Worm (Caenorhabditis elegans) whole organism, young adult: ENCODE results near the gene aakg-5.

ENCODE experiments used
- F23B12.7 ChIP-seq: sonication (generic microtip); optimal IDR thresholded peaks from 2 replicates; lab custom pipeline; 2017; ENCODE audit warnings: missing genetic modification characterization, mild to moderate bottlenecking, missing compliant biosample characterization, antibody characterized with exemption, moderate library complexity; ENCODE audit not compliant: insufficient read depth
- F37B4.10 ChIP-seq: fragments of 200-800 bp; sonication (Bioruptor generic); IDR thresholded peaks from 2 replicates; pipeline ENCODE4 v1.3.6; 2022; ENCODE audit warnings: missing genetic modification characterization, missing compliant biosample characterization
- ZK185.1 ChIP-seq: sonication (generic microtip); optimal IDR thresholded peaks from 2 replicates; lab custom pipeline; 2016; ENCODE audit warnings: mild to moderate bottlenecking, missing genetic modification characterization, missing compliant biosample characterization; ENCODE audit not compliant: poor library complexity, severe bottlenecking
- lin-35 ChIP-seq, 3 experiments: fragments of 150-350 bp in 2 of 3; sonication (generic microtip) in 1 of 3; optimal IDR thresholded peaks; 2 replicates each; lab custom pipeline; 2014 to 2018; ENCODE audit warnings: missing biosample characterization in 3 of 3, missing genetic modification characterization in 3 of 3, missing genetic modification reagents in 3 of 3
- pha-4 ChIP-seq: fragments of 150-350 bp; sonication (generic microtip); optimal IDR thresholded peaks from 2 replicates; lab custom pipeline; 2014; ENCODE audit warnings: missing biosample characterization, missing genetic modification reagents, missing genetic modification characterization

ce11 chrII:9980077-9980631, 5.2 kb upstream of the aakg-5 start, which contains the start of gene ZK892.6:
- no peak for TF ChIP-seq F37B4.10 (GFP tag; lab: Robert Waterston, UW)
- no peak for TF ChIP-seq ZK185.1 (tag; lab: Kevin White, UChicago)
- TF ChIP-seq pha-4 (tag; lab: Kevin White, UChicago): no peak
- no peak for TF ChIP-seq F23B12.7 (tag; lab: Kevin White, UChicago)
- no peak for TF ChIP-seq lin-35 (GFP tag; optimal IDR thresholded peaks at IDR 0.05; lab: Kevin White, UChicago)
